Worm (Caenorhabditis elegans): ENCODE data around the gene exos-2.

DNA sequence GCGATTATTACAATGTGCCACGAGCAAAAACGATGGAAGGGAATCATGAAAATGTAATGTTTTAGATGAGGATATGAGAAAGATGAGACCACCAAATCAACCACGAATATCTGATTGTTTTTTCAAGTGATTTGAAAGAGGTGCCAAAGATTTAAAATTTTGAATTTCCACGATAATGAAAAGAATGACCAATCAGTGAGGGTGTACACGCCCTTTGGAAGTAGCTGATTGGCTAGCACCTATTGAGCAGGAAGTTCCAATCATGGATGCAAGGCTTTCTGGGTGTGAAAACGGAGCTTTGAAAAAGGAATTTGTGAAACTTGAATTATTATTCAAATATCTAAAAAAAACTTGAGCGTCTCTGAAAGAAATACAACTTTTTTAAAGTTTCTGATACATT lies 23.7 kb upstream of the exos-2 start:
- no peak for TF ChIP-seq lsy-2 (tag; optimal IDR thresholded peaks at IDR 0.05)
- no peak for TF ChIP-seq nhr-11 (tag; optimal IDR thresholded peaks at IDR 0.05)
- TF ChIP-seq elt-1 (tag; optimal IDR thresholded peaks at IDR 0.05) = no peak
- TF ChIP-seq blmp-1 (tag; optimal IDR thresholded peaks at IDR 0.05; ENCODE audit: insufficient read depth) = no peak
- TF ChIP-seq egl-27 (tag; optimal IDR thresholded peaks at IDR 0.05) = no peak
- TF ChIP-seq nhr-129 (tag; optimal IDR thresholded peaks at IDR 0.05) = no peak
- TF ChIP-seq zag-1 (tag; optimal IDR thresholded peaks at IDR 0.05) = no peak
- no peak for TF ChIP-seq nhr-77 (tag; optimal IDR thresholded peaks at IDR 0.05)
- TF ChIP-seq mdl-1 (tag; optimal IDR thresholded peaks at IDR 0.05) = no peak
- no peak for TF ChIP-seq elt-3 (tag; optimal IDR thresholded peaks at IDR 0.05)
- TF ChIP-seq ama-1 (optimal IDR thresholded peaks at IDR 0.05) = no peak
- TF ChIP-seq unc-62 (GFP tag; optimal IDR thresholded peaks at IDR 0.05) = no peak
- TF ChIP-seq unc-39 (tag; optimal IDR thresholded peaks at IDR 0.05) = no peak
